Worm (Caenorhabditis elegans): ENCODE measurements around the gene ttll-5.

ce11 chrV:11529541-11529940, 20.7 kb downstream of the ttll-5 start:
- TF ChIP-seq dmd-8 (GFP tag; IDR thresholded peaks at IDR 0.05), result no peak
- TF ChIP-seq nhr-11 (tag; optimal IDR thresholded peaks at IDR 0.05), result no peak
- TF ChIP-seq lin-39 (tag; optimal IDR thresholded peaks at IDR 0.05), result no peak
- no peak for TF ChIP-seq zfp-3 (GFP tag; conservative IDR thresholded peaks at IDR 0.05)
- TF ChIP-seq nhr-41 (GFP tag; IDR thresholded peaks at IDR 0.05), result no peak
- no peak for TF ChIP-seq nhr-42 (GFP tag; IDR thresholded peaks at IDR 0.05)
- TF ChIP-seq ama-1 (optimal IDR thresholded peaks at IDR 0.05), result no peak
- TF ChIP-seq mdl-1 (tag; optimal IDR thresholded peaks at IDR 0.05), result no peak
- no peak for TF ChIP-seq lin-15B (tag; optimal IDR thresholded peaks at IDR 0.05)
